Worm (Caenorhabditis elegans): ENCODE measurements around the gene W02F12.4.

DNA sequence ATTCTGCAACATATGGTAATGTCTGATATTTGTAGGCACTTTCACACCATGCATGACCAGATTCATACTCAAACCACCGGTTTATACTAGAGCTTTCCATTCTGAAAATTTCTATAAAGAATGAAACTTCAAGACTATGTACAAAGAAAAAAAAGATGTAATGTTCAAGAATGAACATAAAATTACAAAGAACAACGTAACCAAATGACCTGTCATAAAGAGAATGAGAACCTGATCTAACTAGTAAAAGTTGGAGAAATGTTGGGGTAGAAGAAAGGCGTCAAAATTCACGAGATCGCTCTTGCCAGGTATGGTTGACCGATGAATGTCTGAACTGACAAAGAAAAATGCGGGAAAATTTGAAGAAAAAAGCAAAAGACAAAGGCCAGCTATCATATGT, 9.2 kb downstream of the W02F12.4 start, which contains the start of gene W02F12.2:
- TF ChIP-seq ztf-11 (tag; optimal IDR thresholded peaks at IDR 0.05) = no peak
- no peak for TF ChIP-seq snpc-4 (tag; optimal IDR thresholded peaks at IDR 0.05)
- no peak for TF ChIP-seq lin-13 (tag; optimal IDR thresholded peaks at IDR 0.05)
- no peak for TF ChIP-seq unc-62 (GFP tag; optimal IDR thresholded peaks at IDR 0.05)
